Fruit fly (Drosophila melanogaster) ovary, adult (tissue): ENCODE data around the gene Hsc70-4.
A peak's percentile ranks its signal among the peaks of the same experiment; 100 is the strongest.

Source experiments
- CG17801 ChIP-seq: fragments of 200-800 bp; optimal IDR thresholded peaks from 2 replicates; lab custom pipeline; 2019; ENCODE audit warnings: missing biosample characterization, mild to moderate bottlenecking, missing genetic modification characterization, moderate library complexity; ENCODE audit not compliant: partially characterized antibody

The Hsc70-4 gene

DNA sequence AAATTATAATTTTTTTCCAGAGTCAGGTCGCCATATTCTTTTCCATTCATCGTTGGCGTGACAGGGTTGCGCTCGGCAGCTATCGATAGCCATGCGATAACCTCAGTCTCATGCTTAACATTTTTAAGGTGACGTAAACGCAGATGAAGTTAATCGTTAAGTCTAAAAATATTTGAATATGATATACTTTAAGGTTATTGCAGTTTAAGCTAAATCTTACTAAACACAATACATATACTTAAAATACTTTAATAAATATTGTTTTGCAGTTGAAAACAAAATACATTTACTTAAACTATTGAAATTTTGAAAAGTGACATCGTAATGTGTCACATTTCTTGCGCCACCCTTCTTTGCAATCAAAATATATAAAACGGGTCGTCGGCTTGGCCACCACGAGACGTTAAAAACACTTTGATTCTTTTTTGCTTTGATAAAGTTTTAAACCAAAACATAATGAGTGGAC is 32.7 kb downstream of the Hsc70-4 start, which contains the start of the genes Cp190 and CG4338:
Gene Cp190 (minus strand): TSS at position 84 of the 466 bp plus-strand sequence.
Gene CG4338 (plus strand): TSS at position 365 of the 466 bp plus-strand sequence.
- TF ChIP-seq CG17801 (GFP tag; lab: Kevin White, UChicago): peak; percentile 99

dm6 chr3R:15277926-15278869 is 35.7 kb downstream of the Hsc70-4 start, which contains the start of the genes MRG15 and Tm1:
Gene MRG15 (minus strand): TSS chr3R:15278109.
Gene Tm1 (plus strand): TSS chr3R:15278220.
- no peak for TF ChIP-seq CG17801 (GFP tag; lab: Kevin White, UChicago)

DNA sequence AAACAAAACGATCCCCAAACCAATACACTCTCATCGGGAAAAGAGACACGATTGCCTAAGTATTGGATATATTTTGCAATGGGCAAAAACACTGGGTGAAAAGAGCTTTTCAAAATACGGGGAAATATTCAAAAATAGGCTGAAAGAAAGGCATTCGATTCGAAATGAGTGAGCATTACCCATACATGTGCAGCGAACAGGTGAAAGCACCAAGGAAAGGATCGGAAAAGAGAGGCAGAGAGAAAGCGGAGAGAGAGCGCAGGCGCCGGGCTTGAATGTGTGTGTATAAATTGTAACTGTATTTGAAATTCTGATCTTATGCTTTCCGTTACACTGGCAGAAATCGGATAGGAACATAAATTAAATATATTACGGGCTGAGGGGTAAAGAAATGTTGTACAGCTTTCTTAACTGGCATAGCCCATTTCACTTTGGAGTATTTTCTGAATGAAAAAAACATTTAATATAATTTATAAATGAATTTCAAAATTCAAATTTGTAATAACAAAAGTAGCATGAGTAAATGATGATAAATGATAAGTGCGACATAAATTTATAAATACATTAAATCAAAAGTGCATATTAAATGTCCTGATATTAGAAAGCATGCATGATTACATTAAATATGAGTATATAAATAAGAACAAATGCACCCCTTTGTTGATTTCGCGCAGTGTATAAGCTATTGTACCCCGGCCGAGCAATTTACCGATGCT is 38.3 kb downstream of the Hsc70-4 start:
- peak; percentile 25 for TF ChIP-seq CG17801 (GFP tag; lab: Kevin White, UChicago)

- no peak for TF ChIP-seq CG17801 (GFP tag; lab: Kevin White, UChicago)
Observed at dm6 chr3R:15281335-15281963, 39.0 kb downstream of the Hsc70-4 start.

DNA sequence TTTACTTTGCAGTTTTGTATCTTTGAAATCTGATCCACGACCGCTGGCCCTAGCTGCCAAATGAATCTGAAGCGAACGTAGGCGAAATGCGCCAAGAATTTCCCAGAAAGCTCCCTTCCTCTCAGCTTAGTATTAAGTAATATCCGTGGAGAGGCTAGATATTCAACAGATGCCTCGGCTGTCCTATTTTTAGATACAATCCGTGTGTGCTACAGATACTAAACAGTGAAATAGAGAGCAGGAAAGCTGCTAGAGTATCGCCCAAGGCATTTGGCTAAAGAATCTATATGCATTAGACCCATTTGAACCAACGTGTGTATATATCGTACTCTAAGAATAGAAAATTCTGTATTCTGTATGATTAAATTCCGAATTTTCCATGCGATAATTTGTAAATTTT is 39.8 kb downstream of the Hsc70-4 start:
- TF ChIP-seq CG17801 (GFP tag; lab: Kevin White, UChicago): no peak

DNA sequence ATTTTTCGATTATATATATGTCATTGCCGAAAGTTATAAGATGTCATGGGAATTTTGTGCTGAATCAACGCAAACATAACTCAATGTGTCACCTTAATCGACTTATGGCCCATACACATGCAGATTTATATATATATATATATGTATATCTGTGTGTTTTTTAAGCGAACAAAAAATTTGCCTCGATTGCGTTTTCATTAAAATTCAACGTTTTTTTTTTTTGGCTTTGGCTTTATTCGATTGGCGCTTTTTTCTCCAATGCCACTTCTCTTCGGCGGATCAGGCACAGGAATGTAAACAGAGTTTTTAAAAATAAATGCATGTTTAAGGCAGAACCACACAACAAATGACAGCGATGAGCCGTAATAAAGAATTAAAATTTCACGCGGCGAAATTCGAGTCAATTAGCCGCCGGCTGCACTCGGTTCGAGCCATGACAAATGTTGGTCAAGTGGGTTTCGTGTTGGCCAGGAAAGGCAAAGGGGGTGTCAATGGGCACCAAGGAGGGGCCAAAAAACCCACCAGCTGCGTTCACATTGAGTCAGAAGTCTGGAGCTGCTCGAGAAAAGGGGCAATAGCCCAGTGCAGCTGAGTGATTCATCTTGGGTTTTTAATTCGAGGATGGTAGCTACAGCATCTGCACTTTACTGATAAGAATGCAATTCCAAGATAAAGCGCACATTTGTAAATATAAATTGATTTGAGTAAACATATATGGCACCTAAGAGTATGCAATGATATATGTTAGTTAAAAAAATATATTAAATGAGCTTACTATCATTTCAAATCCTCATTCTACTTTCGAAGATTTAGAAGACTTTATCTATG is 40.7 kb downstream of the Hsc70-4 start:
- no peak for TF ChIP-seq CG17801 (GFP tag; lab: Kevin White, UChicago)

DNA sequence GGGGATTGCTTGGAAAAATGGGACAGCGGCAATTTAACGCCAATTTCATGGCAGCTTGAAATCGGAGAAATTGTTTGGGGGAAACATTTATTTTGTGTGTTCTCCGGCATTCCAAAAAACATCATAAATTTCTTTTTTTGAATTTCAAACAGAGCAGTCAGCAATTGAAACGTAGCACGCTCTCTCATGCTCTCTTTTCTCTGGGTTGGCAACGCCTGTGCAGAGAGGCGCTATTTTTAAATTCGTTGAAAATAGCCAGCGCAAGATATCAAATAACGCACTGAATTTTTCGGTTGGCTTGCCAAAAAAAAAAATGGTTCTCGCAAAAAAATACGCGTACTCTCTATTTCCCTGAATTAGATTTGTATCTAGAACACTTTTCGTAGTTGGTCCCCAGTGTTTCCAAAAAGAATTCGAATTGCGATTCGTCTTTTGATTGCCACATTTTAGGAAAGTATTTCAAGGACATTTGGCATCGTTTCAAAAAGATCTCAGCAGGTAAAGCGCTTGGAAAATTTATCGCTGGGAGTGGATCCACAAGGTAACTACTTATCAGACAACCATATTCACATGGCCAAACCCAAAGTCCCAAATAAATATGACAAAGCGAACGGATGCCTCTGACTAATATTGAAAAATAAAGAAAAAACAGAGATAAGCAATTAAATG is 43.7 kb downstream of the Hsc70-4 start:
- TF ChIP-seq CG17801 (GFP tag; lab: Kevin White, UChicago): no peak

DNA sequence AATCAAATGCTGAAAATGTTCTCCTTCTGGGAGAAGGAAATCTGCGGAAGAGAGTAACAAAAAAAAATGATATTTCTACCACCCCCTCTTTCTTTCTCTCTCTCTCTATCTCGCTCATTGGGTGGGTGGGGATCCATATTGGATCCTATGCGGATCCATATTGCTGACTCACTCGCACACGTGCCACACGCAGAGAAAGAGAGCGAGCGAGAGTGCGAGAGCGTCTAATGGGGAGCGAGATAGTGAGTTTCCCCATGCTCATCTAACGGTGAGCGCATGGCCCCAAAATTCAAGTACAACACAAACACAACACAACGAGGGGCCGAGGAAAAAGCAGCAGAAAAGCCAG is 44.2 kb downstream of the Hsc70-4 start:
- TF ChIP-seq CG17801 (GFP tag; lab: Kevin White, UChicago): no peak

DNA sequence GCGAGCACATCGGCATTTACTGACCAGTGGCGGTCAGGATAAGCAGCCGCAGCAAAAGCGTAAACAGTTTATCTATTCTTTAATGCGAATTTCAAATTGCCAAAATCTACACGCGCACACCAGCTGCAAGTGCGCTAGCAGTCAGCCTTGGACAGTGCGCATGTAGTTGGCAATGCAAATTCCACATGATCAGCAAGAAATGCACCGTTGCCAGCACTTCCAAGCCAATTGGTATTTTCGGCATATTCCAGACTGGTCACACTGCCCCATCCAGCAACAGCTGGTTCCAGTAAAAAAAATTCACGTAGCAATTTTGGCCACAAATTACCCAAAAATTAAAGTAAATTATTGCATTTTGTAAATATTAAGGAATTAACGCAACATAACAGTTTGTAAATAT is 45.3 kb downstream of the Hsc70-4 start:
- TF ChIP-seq CG17801 (GFP tag; lab: Kevin White, UChicago): peak; percentile 16

DNA sequence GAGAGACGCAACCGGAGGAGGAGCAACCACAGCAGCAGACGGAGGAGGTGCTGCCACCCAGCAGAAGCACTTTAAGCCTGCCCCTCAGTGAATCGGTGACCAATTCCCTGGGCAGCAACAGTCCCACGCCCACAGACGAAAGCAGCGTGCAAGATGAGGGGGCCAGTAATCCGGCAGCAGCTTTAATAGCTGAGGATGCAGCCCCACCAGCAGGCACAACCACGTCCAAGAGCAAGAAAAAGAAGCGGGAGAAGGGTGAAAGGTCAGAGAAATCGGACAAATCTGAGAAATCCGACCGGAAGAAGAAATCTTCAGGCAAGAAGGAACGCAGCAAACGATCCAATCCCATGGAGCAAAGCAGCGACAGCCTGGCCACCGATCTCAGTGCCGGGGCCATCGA is 46.3 kb downstream of the Hsc70-4 start:
- TF ChIP-seq CG17801 (GFP tag; lab: Kevin White, UChicago): no peak

DNA sequence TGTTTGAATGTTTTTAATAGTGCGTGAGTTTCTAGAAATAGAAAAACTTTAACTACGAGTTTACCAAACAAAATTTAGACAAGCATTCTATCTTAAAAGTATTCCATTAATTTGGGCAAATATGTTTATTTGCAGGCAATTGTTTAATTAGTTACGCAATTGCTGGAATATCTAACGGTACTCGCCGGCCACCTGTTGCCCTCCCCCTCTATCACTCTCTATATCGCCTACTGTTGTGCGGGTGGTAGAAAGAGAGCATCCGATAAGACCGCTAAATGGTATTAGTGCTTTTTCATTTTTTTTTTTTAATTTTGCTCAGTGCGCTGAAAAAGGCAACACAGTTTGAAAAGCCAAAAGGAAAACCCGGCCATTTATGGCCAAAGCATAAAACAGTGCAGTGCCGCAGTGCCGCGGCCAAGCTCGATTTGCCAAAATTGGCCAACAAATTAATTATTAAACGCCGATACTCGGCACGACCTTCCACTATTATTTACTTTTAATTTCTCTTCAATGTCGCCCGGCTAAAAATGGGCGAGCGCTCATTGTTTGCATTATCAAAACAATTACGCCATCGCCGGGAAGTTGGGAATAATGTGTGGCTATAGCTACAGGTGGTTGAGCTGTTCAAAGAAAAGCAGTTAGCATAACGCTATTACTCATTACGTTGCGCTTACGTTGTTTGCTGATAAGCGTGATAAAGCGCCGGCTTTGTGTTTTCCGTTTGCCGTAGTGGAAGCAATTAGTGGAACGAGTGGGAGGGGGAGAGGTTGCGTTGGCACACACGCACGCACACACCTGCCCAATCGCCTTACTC is 47.5 kb downstream of the Hsc70-4 start:
- no peak for TF ChIP-seq CG17801 (GFP tag; lab: Kevin White, UChicago)

dm6 chr3R:15290642-15291118 is 48.2 kb downstream of the Hsc70-4 start, which contains the start of gene CG45218:
Gene CG45218 (minus strand): TSS chr3R:15290799.
- TF ChIP-seq CG17801 (GFP tag; lab: Kevin White, UChicago): peak; percentile 68
